Worm (Caenorhabditis elegans) whole organism, early embryonic: ENCODE data around the gene Y41E3.18.

Experiments used
- B0310.2 ChIP-seq: sonication (generic microtip); optimal IDR thresholded peaks from 2 replicates; lab custom pipeline; 2016; ENCODE audit warnings: mild to moderate bottlenecking, missing genetic modification characterization, missing compliant biosample characterization
- F13C5.2 ChIP-seq: sonication (generic microtip); optimal IDR thresholded peaks from 2 replicates; lab custom pipeline; 2017; ENCODE audit warnings: mild to moderate bottlenecking, missing genetic modification characterization, inconsistent platforms, missing compliant biosample characterization
- aly-1 ChIP-seq: sonication (generic microtip); optimal IDR thresholded peaks from 2 replicates; lab custom pipeline; 2016; ENCODE audit warnings: missing genetic modification characterization, missing compliant biosample characterization
- ama-1 ChIP-seq: fragments of 150-350 bp; optimal IDR thresholded peaks from 2 replicates; lab custom pipeline; 2014
- ceh-13 ChIP-seq: fragments of 200-800 bp; sonication (Bioruptor generic); optimal IDR thresholded peaks from 2 replicates; lab custom pipeline; 2018; ENCODE audit warnings: mild to moderate bottlenecking, missing genetic modification characterization, missing compliant biosample characterization
- ceh-36 ChIP-seq: sonication (generic microtip); optimal IDR thresholded peaks from 2 replicates; lab custom pipeline; 2016; ENCODE audit warnings: missing genetic modification characterization, inconsistent platforms, missing compliant biosample characterization
- ets-7 ChIP-seq: sonication (generic microtip); optimal IDR thresholded peaks from 2 replicates; lab custom pipeline; 2016; ENCODE audit warnings: missing genotype, missing genetic modification characterization, missing compliant biosample characterization
- flt-1 ChIP-seq: fragments of 200-800 bp; sonication (Bioruptor generic); IDR thresholded peaks from 2 replicates; pipeline ENCODE4 v1.3.6; 2022; ENCODE audit warnings: missing genetic modification characterization, missing compliant biosample characterization
- hmbx-1 ChIP-seq: sonication (generic microtip); optimal IDR thresholded peaks from 2 replicates; lab custom pipeline; 2016; ENCODE audit warnings: mild to moderate bottlenecking, missing genetic modification characterization, missing compliant biosample characterization
- hmg-4 ChIP-seq: fragments of 200-800 bp; sonication (Bioruptor generic); optimal IDR thresholded peaks from 2 replicates; lab custom pipeline; 2018; ENCODE audit warnings: mild to moderate bottlenecking, missing genetic modification characterization, missing compliant biosample characterization
- hnd-1 ChIP-seq: sonication (generic microtip); optimal IDR thresholded peaks from 2 replicates; lab custom pipeline; 2016; ENCODE audit warnings: missing genetic modification characterization, missing compliant biosample characterization
- pes-1 ChIP-seq: fragments of 200-800 bp; sonication (Bioruptor generic); IDR thresholded peaks from 2 replicates; pipeline ENCODE4 v1.3.6; 2022; ENCODE audit warnings: missing genetic modification reagents, missing genetic modification characterization, missing compliant biosample characterization
- scrt-1 ChIP-seq: fragments of 200-800 bp; sonication (Bioruptor generic); IDR thresholded peaks from 2 replicates; pipeline ENCODE4 v1.3.6; 2022; ENCODE audit warnings: missing genetic modification characterization, missing compliant biosample characterization
- sea-1 ChIP-seq: fragments of 200-800 bp; sonication (Bioruptor generic); conservative IDR thresholded peaks from 2 replicates; pipeline ENCODE4 v1.3.6; 2022; ENCODE audit warnings: missing genetic modification characterization, missing compliant biosample characterization
- tbx-11 ChIP-seq: fragments of 200-800 bp; sonication (Bioruptor generic); IDR thresholded peaks from 2 replicates; pipeline ENCODE4 v1.3.6; 2022; ENCODE audit warnings: missing genetic modification characterization, missing compliant biosample characterization
- tbx-37 ChIP-seq: fragments of 200-800 bp; sonication (Bioruptor generic); conservative IDR thresholded peaks from 2 replicates; pipeline ENCODE4 v1.3.6; 2022; ENCODE audit warnings: missing genetic modification reagents, missing genetic modification characterization, missing compliant biosample characterization
- tra-4 ChIP-seq: sonication (generic microtip); optimal IDR thresholded peaks from 2 replicates; lab custom pipeline; 2017; ENCODE audit warnings: missing genetic modification characterization, missing compliant biosample characterization

Y41E3.18 gene

ce11 chrIV:15065653-15066052 lies at the start of gene Y41E3.18:
Gene Y41E3.18 (minus strand): TSS chrIV:15065753.
- TF ChIP-seq tbx-37 (no peak), tra-4 (tag; lab: Kevin White, UChicago) (no peak), ets-7 (tag; lab: Kevin White, UChicago) (no peak), B0310.2 (no peak), hmg-4 (no peak), aly-1 (tag; lab: Kevin White, UChicago) (no peak), scrt-1 (GFP tag; lab: Robert Waterston, UW) (no peak), ama-1 (lab: Kevin White, UChicago) (no peak), hmbx-1 (no peak), F13C5.2 (tag; lab: Kevin White, UChicago) (no peak), flt-1 (GFP tag; lab: Robert Waterston, UW) (no peak), hnd-1 (tag; lab: Kevin White, UChicago) (no peak), pes-1 (no peak), tbx-11 (GFP tag; lab: Robert Waterston, UW) (no peak), ceh-36 (tag; lab: Kevin White, UChicago) (no peak), ceh-13 (GFP tag; lab: Kevin White, UChicago) (no peak)

ce11 chrIV:15114324-15114723 lies 48.8 kb upstream of the Y41E3.18 start, which contains the start of gene M199.135:
Gene M199.135 (plus strand): TSS chrIV:15114624.
- TF ChIP-seq hmbx-1 = no peak
- TF ChIP-seq aly-1 (tag; lab: Kevin White, UChicago) = no peak
- no peak for TF ChIP-seq scrt-1 (GFP tag; lab: Robert Waterston, UW)
- no peak for TF ChIP-seq hnd-1 (tag; lab: Kevin White, UChicago)
- TF ChIP-seq flt-1 (GFP tag; lab: Robert Waterston, UW) = no peak
- no peak for TF ChIP-seq hmg-4
- no peak for TF ChIP-seq F13C5.2 (tag; lab: Kevin White, UChicago)

ce11 chrIV:15113117-15113516 lies 47.6 kb upstream of the Y41E3.18 start, which contains the start of gene M199.134:
Gene M199.134 (minus strand): TSS chrIV:15113217.
- no peak for TF ChIP-seq flt-1 (GFP tag; lab: Robert Waterston, UW)
- TF ChIP-seq sea-1 = no peak
- TF ChIP-seq aly-1 (tag; lab: Kevin White, UChicago) = no peak
- no peak for TF ChIP-seq ama-1 (lab: Kevin White, UChicago)
- TF ChIP-seq F13C5.2 (tag; lab: Kevin White, UChicago) = no peak
- no peak for TF ChIP-seq hmbx-1

ce11 chrIV:15108475-15108874 lies 42.9 kb upstream of the Y41E3.18 start, which contains the start of gene M199.2:
Gene M199.2 (plus strand): TSS chrIV:15108775.
- TF ChIP-seq tra-4 (tag; lab: Kevin White, UChicago) (no peak), scrt-1 (GFP tag; lab: Robert Waterston, UW) (no peak), ceh-36 (tag; lab: Kevin White, UChicago) (no peak), B0310.2 (no peak), tbx-37 (no peak), ets-7 (tag; lab: Kevin White, UChicago) (no peak)

- TF ChIP-seq F13C5.2 (tag; lab: Kevin White, UChicago) (peak; percentile 31), hmbx-1 (no peak)
Measured at ce11 chrIV:15107218-15107617, 41.7 kb upstream of the Y41E3.18 start.

ce11 chrIV:15103224-15103679 lies 37.7 kb upstream of the Y41E3.18 start, which contains the start of gene srt-44:
Gene srt-44 (plus strand): TSS chrIV:15103629.
- TF ChIP-seq hmbx-1 = no peak
- TF ChIP-seq F13C5.2 (tag; lab: Kevin White, UChicago) = no peak
- no peak for TF ChIP-seq B0310.2
- no peak for TF ChIP-seq pes-1
- TF ChIP-seq ets-7 (tag; lab: Kevin White, UChicago) = no peak
- TF ChIP-seq tra-4 (tag; lab: Kevin White, UChicago) = no peak
- no peak for TF ChIP-seq tbx-37
- no peak for TF ChIP-seq flt-1 (GFP tag; lab: Robert Waterston, UW)

- TF ChIP-seq ceh-36 (tag; lab: Kevin White, UChicago) (no peak), F13C5.2 (tag; lab: Kevin White, UChicago) (no peak), tbx-37 (no peak), B0310.2 (no peak), hmbx-1 (no peak), tbx-11 (GFP tag; lab: Robert Waterston, UW) (no peak), hmg-4 (no peak), hnd-1 (tag; lab: Kevin White, UChicago) (no peak), flt-1 (GFP tag; lab: Robert Waterston, UW) (no peak), ceh-13 (GFP tag; lab: Kevin White, UChicago) (no peak), aly-1 (tag; lab: Kevin White, UChicago) (no peak), ets-7 (tag; lab: Kevin White, UChicago) (no peak)
Measured at ce11 chrIV:15098294-15098693, 32.7 kb upstream of the Y41E3.18 start, which contains the start of gene srt-49. Gene srt-49 (minus strand): TSS chrIV:15098394.

- TF ChIP-seq flt-1 (GFP tag; lab: Robert Waterston, UW) (no peak), aly-1 (tag; lab: Kevin White, UChicago) (no peak), F13C5.2 (tag; lab: Kevin White, UChicago) (no peak), tra-4 (tag; lab: Kevin White, UChicago) (no peak), hnd-1 (tag; lab: Kevin White, UChicago) (no peak), pes-1 (no peak), ceh-13 (GFP tag; lab: Kevin White, UChicago) (no peak), ama-1 (lab: Kevin White, UChicago) (no peak)
Measured at ce11 chrIV:15074392-15074791, 8.8 kb upstream of the Y41E3.18 start, which contains the start of gene srt-50. Gene srt-50 (plus strand): TSS chrIV:15074692.
